Worm (Caenorhabditis elegans): ENCODE measurements around the gene Y68A4A.10.

Gene Y68A4A.10

DNA sequence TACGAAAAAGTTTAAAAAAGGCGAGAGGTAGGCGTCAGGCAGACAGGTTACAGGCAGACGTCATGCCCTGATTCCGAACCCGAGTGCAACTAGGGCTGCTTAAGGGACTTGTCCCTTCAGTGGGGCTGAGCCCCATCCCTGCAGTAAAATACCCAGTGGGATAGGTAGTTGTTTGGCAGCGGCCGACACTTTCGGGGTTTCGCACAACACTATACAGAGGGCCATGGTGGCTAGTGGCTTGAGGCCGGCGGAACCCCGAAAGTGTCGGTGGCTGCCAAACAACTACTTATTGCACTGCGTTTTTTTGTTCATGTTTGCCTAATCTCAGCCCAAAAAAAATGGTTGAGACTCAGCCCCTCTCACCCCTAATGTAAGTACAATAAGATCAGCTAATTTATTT is 13.7 kb downstream of the Y68A4A.10 start:
- TF ChIP-seq nfya-1 (tag; optimal IDR thresholded peaks at IDR 0.05) (no peak), hlh-8 (tag; optimal IDR thresholded peaks at IDR 0.05) (no peak), pag-3 (tag; optimal IDR thresholded peaks at IDR 0.05; ENCODE audit: borderline replicate concordance) (no peak), ref-2 (tag; optimal IDR thresholded peaks at IDR 0.05) (no peak), ahr-1 (tag; optimal IDR thresholded peaks at IDR 0.05) (no peak), hlh-13 (GFP tag; optimal IDR thresholded peaks at IDR 0.05) (no peak), mec-3 (tag; optimal IDR thresholded peaks at IDR 0.05; ENCODE audit: borderline replicate concordance) (no peak)

DNA sequence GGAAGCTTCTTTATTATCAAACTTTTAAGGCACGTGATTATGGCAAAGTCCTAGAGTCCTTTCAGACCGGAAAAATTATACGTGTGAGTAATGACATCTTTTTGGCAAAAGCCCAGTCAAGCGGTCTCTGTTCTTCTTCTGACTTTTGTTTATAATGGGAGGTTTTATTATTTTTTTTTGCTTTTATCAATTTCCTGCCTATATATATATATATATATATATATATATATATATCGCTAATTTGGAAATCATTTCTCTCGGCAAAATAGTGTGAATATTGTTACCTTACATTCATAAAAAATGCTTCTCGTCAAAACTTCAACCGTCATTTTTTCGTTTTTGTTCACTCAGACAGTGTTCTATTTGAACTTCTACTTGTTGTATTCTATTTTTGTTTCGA is 15.7 kb downstream of the Y68A4A.10 start, which contains the start of gene srbc-62:
TSS of gene srbc-62 (plus strand) at position 301 of the 400 bp plus-strand sequence.
- TF ChIP-seq zip-5 (tag; optimal IDR thresholded peaks at IDR 0.05) (no peak), fkh-10 (GFP tag; optimal IDR thresholded peaks at IDR 0.05) (no peak), sox-4 (tag; optimal IDR thresholded peaks at IDR 0.05) (no peak), npax-4 (tag; optimal IDR thresholded peaks at IDR 0.05) (no peak), ceh-48 (tag; optimal IDR thresholded peaks at IDR 0.05) (no peak), ceh-2 (tag; optimal IDR thresholded peaks at IDR 0.05) (no peak), ceh-30 (tag; optimal IDR thresholded peaks at IDR 0.05) (no peak), pag-3 (tag; optimal IDR thresholded peaks at IDR 0.05; ENCODE audit: borderline replicate concordance) (no peak), unc-86 (tag; optimal IDR thresholded peaks at IDR 0.05) (no peak), rnt-1 (tag; optimal IDR thresholded peaks at IDR 0.05) (no peak), pat-9 (tag; optimal IDR thresholded peaks at IDR 0.05) (no peak), ttx-3 (tag; optimal IDR thresholded peaks at IDR 0.05) (no peak), elt-4 (tag; optimal IDR thresholded peaks at IDR 0.05) (no peak), hlh-8 (tag; optimal IDR thresholded peaks at IDR 0.05) (no peak), ahr-1 (tag; optimal IDR thresholded peaks at IDR 0.05) (no peak), pha-4 (tag; optimal IDR thresholded peaks at IDR 0.05) (no peak), nfya-1 (tag; optimal IDR thresholded peaks at IDR 0.05) (no peak), eyg-1 (tag; optimal IDR thresholded peaks at IDR 0.05) (no peak), ama-1 (optimal IDR thresholded peaks at IDR 0.05) (no peak), hlh-15 (tag; optimal IDR thresholded peaks at IDR 0.05) (no peak)

DNA sequence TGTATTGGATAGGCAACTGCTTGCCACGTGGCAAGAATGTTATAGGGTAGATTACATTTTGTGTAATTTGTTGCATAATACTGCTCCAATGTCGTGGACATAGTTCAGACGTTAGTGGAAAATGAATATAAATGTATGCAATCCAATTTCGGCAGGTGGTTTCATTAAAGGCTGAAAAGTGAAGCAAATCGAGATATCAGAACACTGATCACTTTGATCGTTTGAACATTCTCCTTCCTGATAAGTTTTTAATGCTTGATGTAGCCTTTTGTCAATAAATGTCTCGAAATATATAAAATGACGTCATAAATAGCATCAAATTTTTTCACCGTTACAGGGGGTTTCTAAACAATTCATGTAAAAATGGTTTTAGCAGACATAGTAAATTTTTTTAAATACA is 18.4 kb downstream of the Y68A4A.10 start, which contains the start of gene srh-109:
TSS of gene srh-109 (minus strand) at position 101 of the 400 bp plus-strand sequence.
- no peak for TF ChIP-seq ceh-30 (tag; optimal IDR thresholded peaks at IDR 0.05)

ce11 chrV:17223305-17223704 is 21.4 kb downstream of the Y68A4A.10 start, which contains the start of gene srh-252:
srh-252 (minus strand) TSS chrV:17223405.
- TF ChIP-seq tbx-2 (tag; optimal IDR thresholded peaks at IDR 0.05) (no peak), ceh-48 (tag; optimal IDR thresholded peaks at IDR 0.05) (no peak), ets-4 (tag; optimal IDR thresholded peaks at IDR 0.05) (no peak), zip-5 (tag; optimal IDR thresholded peaks at IDR 0.05) (no peak), pha-2 (tag; optimal IDR thresholded peaks at IDR 0.05) (no peak), ama-1 (optimal IDR thresholded peaks at IDR 0.05) (no peak), hlh-6 (tag; optimal IDR thresholded peaks at IDR 0.05) (no peak), unc-42 (tag; optimal IDR thresholded peaks at IDR 0.05) (no peak), elt-2 (tag; optimal IDR thresholded peaks at IDR 0.05) (no peak), ceh-30 (tag; optimal IDR thresholded peaks at IDR 0.05) (no peak), eyg-1 (tag; optimal IDR thresholded peaks at IDR 0.05) (no peak), ceh-9 (tag; optimal IDR thresholded peaks at IDR 0.05) (no peak), C38D4.7 (GFP tag; optimal IDR thresholded peaks at IDR 0.05) (no peak), hlh-8 (tag; optimal IDR thresholded peaks at IDR 0.05) (no peak), nhr-232 (tag; optimal IDR thresholded peaks at IDR 0.05) (no peak), tbx-7 (tag; optimal IDR thresholded peaks at IDR 0.05) (no peak), elt-4 (tag; optimal IDR thresholded peaks at IDR 0.05) (no peak), npax-4 (tag; optimal IDR thresholded peaks at IDR 0.05) (no peak), hlh-30 (tag; optimal IDR thresholded peaks at IDR 0.05; ENCODE audit: insufficient read depth) (no peak)

- no peak for TF ChIP-seq pha-4 (tag; optimal IDR thresholded peaks at IDR 0.05)
- TF ChIP-seq zip-5 (tag; optimal IDR thresholded peaks at IDR 0.05): no peak
- TF ChIP-seq hlh-13 (GFP tag; optimal IDR thresholded peaks at IDR 0.05): no peak
- no peak for TF ChIP-seq lim-6 (tag; optimal IDR thresholded peaks at IDR 0.05)
- TF ChIP-seq pha-2 (tag; optimal IDR thresholded peaks at IDR 0.05): no peak
- TF ChIP-seq fkh-6 (tag; optimal IDR thresholded peaks at IDR 0.05): no peak
- no peak for TF ChIP-seq tbx-7 (tag; optimal IDR thresholded peaks at IDR 0.05)
- no peak for TF ChIP-seq ceh-18 (tag; optimal IDR thresholded peaks at IDR 0.05)
- TF ChIP-seq pag-3 (tag; optimal IDR thresholded peaks at IDR 0.05; ENCODE audit: borderline replicate concordance): no peak
- TF ChIP-seq hlh-8 (tag; optimal IDR thresholded peaks at IDR 0.05): no peak
- no peak for TF ChIP-seq npax-4 (tag; optimal IDR thresholded peaks at IDR 0.05)
- no peak for TF ChIP-seq nfya-1 (tag; optimal IDR thresholded peaks at IDR 0.05)
- no peak for TF ChIP-seq ceh-9 (tag; optimal IDR thresholded peaks at IDR 0.05)
- TF ChIP-seq elt-2 (tag; optimal IDR thresholded peaks at IDR 0.05): no peak
- TF ChIP-seq C38D4.7 (GFP tag; optimal IDR thresholded peaks at IDR 0.05): no peak
- no peak for TF ChIP-seq madf-2 (tag; optimal IDR thresholded peaks at IDR 0.05)
Measured at ce11 chrV:17225389-17225788, 23.4 kb downstream of the Y68A4A.10 start, which contains the start of gene scl-25. scl-25 (plus strand) TSS chrV:17225689.

Measured in whole organism, late embryonic.